Worm (Caenorhabditis elegans) whole organism, L2 larva: ENCODE measurements around the gene F07G11.3.
"Not testable (repeated sequence)": the region's sequence is repeated elsewhere in the genome, so short reads cannot be mapped to it uniquely, and the experiment has no call there.

Experiments used
- gmeb-1 ChIP-seq: fragments of 150-350 bp; optimal IDR thresholded peaks from 2 replicates; lab custom pipeline; 2014; ENCODE audit warnings: missing biosample characterization, missing genetic modification characterization
- mdl-1 ChIP-seq, 2 experiments: fragments of 150-350 bp in 1 of 2; sonication (generic microtip) in 1 of 2; optimal IDR thresholded peaks; 2 replicates each; lab custom pipeline; 2017; ENCODE audit warnings: missing biosample characterization in 2 of 2, missing genetic modification characterization in 2 of 2
- snpc-4 ChIP-seq: fragments of 150-350 bp; optimal IDR thresholded peaks from 2 replicates; lab custom pipeline; 2014; ENCODE audit warnings: missing biosample characterization, missing genetic modification characterization

DNA sequence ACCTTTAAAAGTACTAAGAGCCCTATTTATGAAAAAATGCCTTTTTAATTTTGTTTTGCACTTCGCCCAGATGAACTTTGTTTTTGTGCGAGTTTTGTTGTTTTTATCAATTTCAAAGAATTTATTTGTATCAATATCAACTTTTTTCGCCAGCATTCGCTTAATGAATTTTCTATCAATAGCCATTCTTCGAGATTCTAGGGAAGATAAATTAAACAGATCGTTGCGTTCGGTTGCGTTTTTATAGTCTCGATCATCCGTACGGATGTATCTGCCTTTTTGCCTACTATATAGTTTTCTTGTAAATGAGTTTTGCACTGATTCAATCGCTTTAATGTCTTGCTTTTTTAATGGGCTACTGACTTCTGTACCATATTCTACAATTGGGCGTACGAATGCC, 46.9 kb downstream of the F07G11.3 start, which contains the start of gene nhr-147:
- not testable (repeated sequence) for TF ChIP-seq mdl-1 (tag; optimal IDR thresholded peaks at IDR 0.05; lab: Kevin White, UChicago); snpc-4 (tag; lab: Kevin White, UChicago); gmeb-1
